Worm (Caenorhabditis elegans): ENCODE results near the gene fbxa-156.

ce11 chrV:17905765-17906164 is 9.2 kb upstream of the fbxa-156 start:
- TF ChIP-seq cog-1 (tag; optimal IDR thresholded peaks at IDR 0.05) (no peak), klf-2 (GFP tag; conservative IDR thresholded peaks at IDR 0.05) (no peak), tab-1 (GFP tag; IDR thresholded peaks at IDR 0.05) (no peak)
